Fruit fly (Drosophila melanogaster) whole organism, pupa: ENCODE data around the gene Lsd-2.
A peak's percentile ranks its signal among the peaks of the same experiment; 100 is the strongest.

Experiments used
- CG10348 ChIP-seq: fragments of 200-800 bp; sonication (Bioruptor generic); IDR thresholded peaks from 2 replicates; pipeline ENCODE4 v1.3.6; 2022; ENCODE audit warnings: missing biosample characterization, missing genetic modification characterization
- CG13204 ChIP-seq: fragments of 200-800 bp; sonication (Bioruptor generic); optimal IDR thresholded peaks from 2 replicates; lab custom pipeline; 2018; ENCODE audit warnings: missing biosample characterization, mild to moderate bottlenecking, missing genetic modification characterization, moderate library complexity
- CG14655 ChIP-seq: fragments of 200-800 bp; sonication (Bioruptor generic); optimal IDR thresholded peaks from 3 replicates; lab custom pipeline; 2017; ENCODE audit warnings: mild to moderate bottlenecking, missing biosample characterization, missing genetic modification reagents, missing genetic modification characterization
- CG15710 ChIP-seq: fragments of 200-800 bp; sonication (Bioruptor generic); optimal IDR thresholded peaks from 2 replicates; lab custom pipeline; 2018; ENCODE audit warnings: missing biosample characterization, mild to moderate bottlenecking, missing genetic modification characterization, moderate library complexity
- CG17806 ChIP-seq: fragments of 200-800 bp; sonication (Bioruptor generic); optimal IDR thresholded peaks from 2 replicates; lab custom pipeline; 2018; ENCODE audit warnings: missing biosample characterization, mild to moderate bottlenecking, missing genetic modification characterization, moderate library complexity
- CG32121 ChIP-seq: fragments of 200-800 bp; sonication (Bioruptor generic); IDR thresholded peaks from 2 replicates; pipeline ENCODE4 v1.3.6; 2022; ENCODE audit warnings: missing biosample characterization, missing genetic modification characterization
- CG34367 ChIP-seq: fragments of 200-800 bp; sonication (Bioruptor generic); optimal IDR thresholded peaks from 2 replicates; lab custom pipeline; 2018; ENCODE audit warnings: missing biosample characterization, mild to moderate bottlenecking, missing genetic modification characterization
- CG8301 ChIP-seq: fragments of 200-800 bp; sonication (Bioruptor generic); optimal IDR thresholded peaks from 2 replicates; lab custom pipeline; 2018; ENCODE audit warnings: missing biosample characterization, mild to moderate bottlenecking, missing genetic modification characterization
- EcR ChIP-seq: fragments of 200-800 bp; sonication (Bioruptor generic); optimal IDR thresholded peaks from 3 replicates; lab custom pipeline; 2019; ENCODE audit warnings: missing biosample characterization, missing genetic modification characterization, mild to moderate bottlenecking, moderate library complexity, missing genetic modification reagents
- Ets98B ChIP-seq: fragments of 200-800 bp; sonication (Bioruptor generic); IDR thresholded peaks from 2 replicates; pipeline ENCODE4 v1.3.6; 2022; ENCODE audit warnings: missing biosample characterization, missing genetic modification characterization
- Pif1B ChIP-seq: fragments of 200-800 bp; sonication (Bioruptor generic); optimal IDR thresholded peaks from 3 replicates; lab custom pipeline; 2016; ENCODE audit warnings: missing biosample characterization, missing genetic modification characterization
- Snoo ChIP-seq: fragments of 200-800 bp; sonication (Bioruptor generic); optimal IDR thresholded peaks from 3 replicates; lab custom pipeline; 2017; ENCODE audit warnings: missing biosample characterization, mild to moderate bottlenecking, missing genetic modification characterization, inconsistent platforms
- rn ChIP-seq: fragments of 200-800 bp; sonication (Bioruptor generic); IDR thresholded peaks from 2 replicates; pipeline ENCODE4 v1.3.6; 2022; ENCODE audit warnings: missing biosample characterization, missing genetic modification characterization

- no peak for TF ChIP-seq CG10348 (GFP tag; lab: Robert Waterston, UW)
- TF ChIP-seq CG32121 (GFP tag; lab: Robert Waterston, UW), result peak; percentile 49
- TF ChIP-seq CG14655, result peak; percentile 52
- TF ChIP-seq CG13204 (GFP tag; lab: Kevin White, UChicago), result no peak
- TF ChIP-seq Pif1B (GFP tag; lab: Kevin White, UChicago), result peak; percentile 31
- peak; percentile 55 for TF ChIP-seq CG17806
- TF ChIP-seq Ets98B (GFP tag; lab: Robert Waterston, UW), result peak; percentile 60
- peak; percentile 41 for TF ChIP-seq Snoo (tag; lab: Kevin White, UChicago)
- TF ChIP-seq EcR (GFP tag; lab: Kevin White, UChicago), result no peak
- peak; percentile 40 for TF ChIP-seq CG34367 (tag; lab: Kevin White, UChicago)
- peak; percentile 32; the same call in 1 of the 2 replicates for TF ChIP-seq rn
- peak; percentile 67 for TF ChIP-seq CG15710 (tag; lab: Kevin White, UChicago)
- TF ChIP-seq CG8301 (tag; lab: Kevin White, UChicago), result peak; percentile 3
Observed at dm6 chrX:15085777-15086510, 9.9 kb upstream of the Lsd-2 start, which contains the start of the genes CG15027 and Dbct.
